Worm (Caenorhabditis elegans): Measurements from ENCODE around the gene col-168.

Gene col-168

DNA sequence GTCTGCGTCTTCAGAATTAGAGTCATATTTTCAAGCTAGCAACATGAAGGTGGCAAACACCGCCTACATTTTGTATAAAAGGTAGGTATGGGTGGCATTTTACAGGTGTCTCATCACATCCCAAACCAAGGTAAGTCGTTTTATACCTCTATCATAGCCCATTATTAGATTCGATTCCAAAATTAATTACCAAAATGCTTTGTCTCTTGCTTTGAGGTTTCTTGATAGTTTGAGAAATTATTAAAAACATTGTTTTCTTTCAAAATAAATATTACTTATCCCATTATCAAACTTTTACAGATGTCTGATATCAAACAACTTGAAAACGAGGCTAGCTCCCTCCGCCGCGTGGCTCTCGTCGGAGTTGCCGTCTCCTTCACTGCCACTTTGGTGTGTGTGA, at the start of gene col-168:
col-168 (plus strand) TSS at position 301 of the 400 bp plus-strand sequence.
- TF ChIP-seq flt-1 (GFP tag; IDR thresholded peaks at IDR 0.05) = no peak
- no peak for TF ChIP-seq klf-2 (GFP tag; conservative IDR thresholded peaks at IDR 0.05)
- TF ChIP-seq ref-1 (GFP tag; conservative IDR thresholded peaks at IDR 0.05) = no peak
- TF ChIP-seq ztf-29 (GFP tag; IDR thresholded peaks at IDR 0.05) = no peak
- no peak for TF ChIP-seq ztf-23 (GFP tag; IDR thresholded peaks at IDR 0.05)

DNA sequence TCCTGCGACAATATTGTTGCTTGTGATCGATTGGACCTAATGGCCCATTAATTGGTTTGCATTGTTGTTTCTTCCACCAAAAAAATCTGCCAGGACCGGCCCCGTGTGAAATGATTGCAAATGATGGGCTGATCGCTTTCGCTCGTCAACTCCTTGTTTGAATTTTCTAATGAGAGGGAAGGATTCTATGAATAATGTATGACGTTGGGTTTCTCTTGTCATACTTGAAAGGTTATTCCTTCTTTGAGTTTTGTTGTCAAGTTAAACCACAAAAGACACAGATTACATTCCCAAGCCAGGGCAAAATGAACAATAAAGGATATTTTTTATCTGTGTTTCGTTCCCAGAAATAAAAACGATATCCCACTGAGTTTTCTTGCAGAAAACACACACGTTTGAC, 49.5 kb upstream of the col-168 start:
- TF ChIP-seq cog-1 (tag; optimal IDR thresholded peaks at IDR 0.05) (no peak), ztf-29 (GFP tag; IDR thresholded peaks at IDR 0.05) (no peak), tab-1 (GFP tag; IDR thresholded peaks at IDR 0.05) (no peak), flt-1 (GFP tag; IDR thresholded peaks at IDR 0.05) (no peak), T22C8.4 (GFP tag; IDR thresholded peaks at IDR 0.05) (no peak), med-1 (GFP tag; optimal IDR thresholded peaks at IDR 0.05; ENCODE audit: insufficient read depth) (no peak), klf-2 (GFP tag; conservative IDR thresholded peaks at IDR 0.05) (no peak), ztf-23 (GFP tag; IDR thresholded peaks at IDR 0.05) (no peak), ref-1 (GFP tag; conservative IDR thresholded peaks at IDR 0.05) (no peak)

DNA sequence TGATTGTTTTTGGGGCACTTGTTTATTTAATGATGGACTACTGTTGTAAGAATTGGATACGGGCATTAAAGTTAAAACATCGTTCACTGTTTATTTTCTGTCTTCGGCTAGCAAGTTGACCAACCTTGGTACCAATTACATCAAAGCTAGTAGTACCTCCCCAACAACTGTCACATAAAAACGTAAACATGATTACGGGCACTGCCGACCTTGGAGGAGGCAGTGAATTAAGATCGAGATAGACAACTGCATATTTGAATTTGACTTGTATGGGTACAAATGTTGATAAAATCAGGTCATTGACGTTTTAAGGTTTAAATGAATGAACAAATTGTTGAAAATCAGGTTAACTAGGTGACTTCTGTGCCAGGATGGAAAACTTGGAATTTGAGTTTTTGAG, 48.9 kb upstream of the col-168 start:
- TF ChIP-seq ztf-29 (GFP tag; IDR thresholded peaks at IDR 0.05) (no peak), flt-1 (GFP tag; IDR thresholded peaks at IDR 0.05) (no peak)

DNA sequence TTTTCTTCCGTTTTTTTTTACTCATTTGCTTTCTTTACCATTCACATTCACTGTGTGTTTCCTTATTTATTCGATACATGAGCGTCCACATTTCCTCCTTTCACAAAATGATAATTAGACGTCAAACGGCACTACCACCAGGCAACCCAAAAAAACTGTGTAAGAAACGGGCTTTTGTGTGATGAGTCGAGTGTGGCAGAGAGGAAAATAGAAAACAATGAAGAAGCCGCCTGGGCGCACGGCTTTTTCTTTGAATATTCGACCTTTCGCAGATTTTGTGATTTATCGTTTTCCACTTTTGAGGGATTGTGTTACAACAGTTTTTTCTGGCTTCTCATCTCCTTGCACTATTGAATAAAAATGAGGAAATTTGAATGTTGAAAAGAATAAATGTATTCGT, 47.9 kb upstream of the col-168 start:
- no peak for TF ChIP-seq ref-1 (GFP tag; conservative IDR thresholded peaks at IDR 0.05)
- no peak for TF ChIP-seq ztf-29 (GFP tag; IDR thresholded peaks at IDR 0.05)
- TF ChIP-seq T22C8.4 (GFP tag; IDR thresholded peaks at IDR 0.05) = no peak

DNA sequence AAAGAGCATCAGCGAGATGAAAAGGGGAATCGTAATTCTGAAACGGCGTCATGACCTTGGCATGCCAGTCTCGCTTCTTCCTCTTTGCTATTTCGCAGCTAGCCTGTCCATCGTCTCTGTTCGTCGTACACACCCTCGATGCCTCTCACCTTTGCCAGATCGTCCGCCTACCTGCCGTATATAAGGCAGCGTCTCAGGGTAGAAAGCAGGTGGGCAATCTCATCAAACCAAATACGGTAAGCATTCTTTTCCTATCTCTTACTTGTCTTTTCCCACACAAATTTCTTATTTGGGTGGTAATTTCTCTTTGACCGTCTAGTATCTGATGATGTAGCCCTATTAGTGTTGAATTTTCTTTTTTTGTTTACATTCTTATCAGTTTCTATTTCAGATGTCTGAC, 46.6 kb upstream of the col-168 start, which contains the start of gene col-166:
col-166 (plus strand) TSS at position 392 of the 400 bp plus-strand sequence.
- TF ChIP-seq ztf-29 (GFP tag; IDR thresholded peaks at IDR 0.05) (no peak), med-1 (GFP tag; optimal IDR thresholded peaks at IDR 0.05; ENCODE audit: insufficient read depth) (no peak), tab-1 (GFP tag; IDR thresholded peaks at IDR 0.05) (no peak), ztf-23 (GFP tag; IDR thresholded peaks at IDR 0.05) (no peak), flt-1 (GFP tag; IDR thresholded peaks at IDR 0.05) (no peak), T22C8.4 (GFP tag; IDR thresholded peaks at IDR 0.05) (no peak), klf-2 (GFP tag; conservative IDR thresholded peaks at IDR 0.05) (no peak), ref-1 (GFP tag; conservative IDR thresholded peaks at IDR 0.05) (no peak), cog-1 (tag; optimal IDR thresholded peaks at IDR 0.05) (no peak)

DNA sequence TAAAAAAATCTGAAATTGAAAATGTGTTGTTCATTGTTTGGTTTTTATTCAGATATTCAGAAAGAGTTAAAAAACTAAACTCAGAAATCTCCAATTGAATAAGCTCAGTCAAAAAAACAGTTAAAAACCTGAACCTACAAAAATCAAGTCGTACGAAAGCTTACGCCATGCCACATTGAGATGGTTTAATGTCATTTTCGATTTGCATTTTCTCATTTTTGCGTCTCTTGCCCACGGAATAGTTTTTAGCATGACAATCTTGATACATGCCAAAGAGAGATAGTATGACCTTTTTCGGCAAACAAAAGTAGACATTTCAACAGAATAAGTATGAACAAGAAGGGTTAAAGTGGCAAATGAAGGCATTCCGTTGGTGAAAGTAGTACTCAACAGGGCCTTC, 45.2 kb upstream of the col-168 start:
- TF ChIP-seq T22C8.4 (GFP tag; IDR thresholded peaks at IDR 0.05) = no peak
- no peak for TF ChIP-seq flt-1 (GFP tag; IDR thresholded peaks at IDR 0.05)
- no peak for TF ChIP-seq tab-1 (GFP tag; IDR thresholded peaks at IDR 0.05)
- no peak for TF ChIP-seq cog-1 (tag; optimal IDR thresholded peaks at IDR 0.05)

DNA sequence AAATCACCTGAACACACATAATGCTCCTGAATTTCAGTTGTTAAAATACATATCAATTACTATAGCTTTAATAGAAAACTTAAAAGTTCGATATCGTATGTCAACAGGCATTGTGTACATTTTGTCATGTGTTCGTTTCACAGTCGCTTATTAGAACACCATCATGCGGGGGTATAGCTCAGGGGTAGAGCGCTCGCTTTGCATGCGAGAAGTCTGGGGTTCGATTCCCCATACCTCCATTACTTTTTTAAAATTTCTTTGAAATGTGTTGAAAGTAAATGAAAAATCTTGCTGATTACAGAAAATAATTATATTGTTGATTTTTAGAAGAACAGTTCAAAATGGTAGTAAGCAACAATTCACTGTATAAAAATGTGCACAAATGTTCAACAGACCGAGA, 40.0 kb upstream of the col-168 start:
- TF ChIP-seq T22C8.4 (GFP tag; IDR thresholded peaks at IDR 0.05) = peak; percentile 53; the same call in 1 of the 2 replicates
- TF ChIP-seq ztf-23 (GFP tag; IDR thresholded peaks at IDR 0.05) = 0 out of 2 replicates have a peak, but pooled peaks have one; percentile 42
- 0 out of 2 replicates have a peak, but pooled peaks have one; percentile 61 for TF ChIP-seq ztf-29 (GFP tag; IDR thresholded peaks at IDR 0.05)
- peak; percentile 65; the same call in 1 of the 2 replicates for TF ChIP-seq klf-2 (GFP tag; conservative IDR thresholded peaks at IDR 0.05)
- peak; percentile 33; the same call in 1 of the 2 replicates for TF ChIP-seq ref-1 (GFP tag; conservative IDR thresholded peaks at IDR 0.05)
- peak; percentile 88 for TF ChIP-seq flt-1 (GFP tag; IDR thresholded peaks at IDR 0.05)
- TF ChIP-seq med-1 (GFP tag; optimal IDR thresholded peaks at IDR 0.05; ENCODE audit: insufficient read depth) = no peak
- TF ChIP-seq cog-1 (tag; optimal IDR thresholded peaks at IDR 0.05) = no peak
- peak; percentile 79; the same call in 1 of the 2 replicates for TF ChIP-seq tab-1 (GFP tag; IDR thresholded peaks at IDR 0.05)

DNA sequence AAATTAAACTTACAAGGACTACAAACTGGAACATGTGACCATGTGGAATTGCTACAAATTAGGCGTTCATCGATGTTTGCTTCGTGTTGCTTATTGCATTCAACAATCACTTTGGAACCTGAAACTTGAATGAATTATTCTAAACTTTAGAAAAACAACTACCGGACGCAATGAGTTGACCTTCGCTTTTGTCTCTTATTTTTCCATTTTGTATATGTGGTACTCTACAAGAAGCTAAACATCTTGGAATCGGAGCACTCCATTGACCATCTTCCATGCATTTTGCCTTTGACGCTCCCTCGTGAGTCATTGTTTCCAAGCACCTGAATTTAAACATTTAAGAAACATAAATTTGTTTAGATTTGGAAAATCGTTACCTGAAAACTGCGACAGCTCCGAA, 37.1 kb upstream of the col-168 start:
- TF ChIP-seq klf-2 (GFP tag; conservative IDR thresholded peaks at IDR 0.05) (no peak), med-1 (GFP tag; optimal IDR thresholded peaks at IDR 0.05; ENCODE audit: insufficient read depth) (no peak), tab-1 (GFP tag; IDR thresholded peaks at IDR 0.05) (no peak), T22C8.4 (GFP tag; IDR thresholded peaks at IDR 0.05) (no peak), flt-1 (GFP tag; IDR thresholded peaks at IDR 0.05) (no peak), ref-1 (GFP tag; conservative IDR thresholded peaks at IDR 0.05) (no peak)

DNA sequence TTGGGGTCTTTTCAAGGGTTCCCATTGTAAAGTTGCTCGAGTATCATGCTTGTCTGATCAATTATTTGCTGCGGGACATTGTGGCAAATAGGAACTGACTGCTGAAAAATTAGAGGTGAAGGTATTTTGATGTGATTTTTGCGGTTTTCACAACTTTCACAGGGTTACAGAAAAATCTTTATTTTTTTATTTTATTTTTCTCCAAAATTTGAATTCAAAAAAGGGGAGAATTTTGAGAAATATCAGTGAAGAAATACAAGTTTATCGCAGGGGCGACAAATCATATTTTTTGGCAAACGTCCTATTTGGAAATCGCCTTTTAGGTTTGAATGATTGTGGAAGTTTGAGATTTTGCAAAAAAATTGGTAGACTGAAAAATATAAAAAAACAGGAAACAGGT, 34.6 kb upstream of the col-168 start, which contains the start of gene lev-9:
lev-9 (minus strand) TSS at position 101 of the 400 bp plus-strand sequence.
- TF ChIP-seq med-1 (GFP tag; optimal IDR thresholded peaks at IDR 0.05; ENCODE audit: insufficient read depth) (no peak), ztf-29 (GFP tag; IDR thresholded peaks at IDR 0.05) (no peak), cog-1 (tag; optimal IDR thresholded peaks at IDR 0.05) (no peak), T22C8.4 (GFP tag; IDR thresholded peaks at IDR 0.05) (no peak), klf-2 (GFP tag; conservative IDR thresholded peaks at IDR 0.05) (no peak), flt-1 (GFP tag; IDR thresholded peaks at IDR 0.05) (no peak), tab-1 (GFP tag; IDR thresholded peaks at IDR 0.05) (no peak), ref-1 (GFP tag; conservative IDR thresholded peaks at IDR 0.05) (no peak), ztf-23 (GFP tag; IDR thresholded peaks at IDR 0.05) (no peak)

DNA sequence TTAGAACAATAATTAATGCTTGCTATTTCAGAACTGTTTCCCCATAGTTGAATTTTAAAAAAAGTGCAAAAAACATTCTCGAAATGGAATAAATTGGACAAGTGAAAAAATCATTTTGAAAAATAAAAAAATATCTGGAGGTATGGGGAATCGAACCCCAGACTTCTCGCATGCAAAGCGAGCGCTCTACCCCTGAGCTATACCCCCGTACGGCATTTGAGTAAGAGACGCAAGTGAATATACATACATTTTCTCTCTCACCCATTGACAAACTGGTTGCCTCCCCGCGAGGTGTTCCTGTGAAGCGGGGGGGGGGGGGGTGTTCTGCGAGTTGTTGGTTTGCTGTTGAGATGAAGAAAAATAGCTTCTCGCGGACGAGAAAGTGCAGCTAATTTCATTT, 34.0 kb upstream of the col-168 start:
- peak; percentile 77 for TF ChIP-seq cog-1 (tag; optimal IDR thresholded peaks at IDR 0.05)
- peak; percentile 98 for TF ChIP-seq flt-1 (GFP tag; IDR thresholded peaks at IDR 0.05)
- TF ChIP-seq ztf-29 (GFP tag; IDR thresholded peaks at IDR 0.05) = peak; percentile 80
- peak; percentile 71 for TF ChIP-seq med-1 (GFP tag; optimal IDR thresholded peaks at IDR 0.05; ENCODE audit: insufficient read depth)
- TF ChIP-seq ref-1 (GFP tag; conservative IDR thresholded peaks at IDR 0.05) = peak; percentile 96
- peak; percentile 97 for TF ChIP-seq ztf-23 (GFP tag; IDR thresholded peaks at IDR 0.05)
- peak; percentile 95 for TF ChIP-seq T22C8.4 (GFP tag; IDR thresholded peaks at IDR 0.05)
- TF ChIP-seq tab-1 (GFP tag; IDR thresholded peaks at IDR 0.05) = peak; percentile 99
- peak; percentile 97 for TF ChIP-seq klf-2 (GFP tag; conservative IDR thresholded peaks at IDR 0.05)

Measured in whole organism, midembryonic.